Worm (Caenorhabditis elegans) whole organism, L4/young adult: ENCODE data around the gene C15H11.1.

Source experiments
- W03F9.2 ChIP-seq: fragments of 150-350 bp; optimal IDR thresholded peaks from 2 replicates; lab custom pipeline; 2014; ENCODE audit warnings: missing biosample characterization, missing genetic modification characterization
- dao-5 ChIP-seq: sonication (generic microtip); optimal IDR thresholded peaks from 2 replicates; lab custom pipeline; 2016; ENCODE audit warnings: missing genotype, missing genetic modification characterization, moderate library complexity, missing compliant biosample characterization
- him-1 ChIP-seq: sonication (generic microtip); optimal IDR thresholded peaks from 2 replicates; lab custom pipeline; 2016; ENCODE audit warnings: missing genotype, missing genetic modification reagents, missing genetic modification characterization, missing compliant biosample characterization

DNA sequence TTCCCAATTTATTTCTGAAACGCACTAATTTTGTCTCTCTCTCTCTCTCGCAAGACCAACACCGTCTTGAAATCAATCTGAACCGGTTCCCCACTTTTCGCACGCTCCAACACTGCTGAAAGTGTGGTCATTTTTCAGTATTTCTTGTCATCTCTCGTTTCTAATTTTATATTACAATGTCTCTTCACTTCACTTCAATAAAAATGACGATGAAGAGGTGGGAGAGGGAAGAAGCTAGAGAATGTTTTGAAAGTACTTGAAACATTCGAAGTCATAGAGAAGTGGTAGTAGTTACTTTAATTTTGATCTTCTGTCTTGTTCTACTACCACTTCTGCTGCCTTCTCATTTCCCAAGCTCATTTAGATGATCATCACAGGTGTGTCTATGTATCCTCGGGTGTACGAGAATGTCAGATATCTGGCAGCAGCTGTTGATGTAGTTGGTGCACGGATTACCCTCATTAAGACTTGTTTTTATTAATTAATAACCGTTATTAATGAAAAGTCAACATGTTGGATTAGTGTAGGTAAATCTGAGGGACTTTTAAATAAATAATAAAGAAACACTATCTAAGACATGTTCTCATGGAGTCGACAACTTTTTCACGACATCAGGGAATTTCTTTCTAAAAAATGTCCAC, 44.6 kb downstream of the C15H11.1 start:
- TF ChIP-seq him-1 (tag; lab: Kevin White, UChicago) (no peak), W03F9.2 (tag; lab: Kevin White, UChicago) (no peak), dao-5 (tag; lab: Kevin White, UChicago) (no peak)
